Worm (Caenorhabditis elegans) whole organism, mixed stage, embryonic: ENCODE measurements around the gene B0001.4.

Source experiments
- bed-3 ChIP-seq: fragments of 200-800 bp; sonication (Bioruptor generic); optimal IDR thresholded peaks from 3 replicates; lab custom pipeline; 2018; ENCODE audit warnings: mild to moderate bottlenecking, missing genetic modification characterization, moderate library complexity, missing compliant biosample characterization
- blmp-1 ChIP-seq: fragments of 150-350 bp; optimal IDR thresholded peaks from 2 replicates; lab custom pipeline; 2014; ENCODE audit warnings: missing biosample characterization, missing genetic modification characterization
- ceh-39 ChIP-seq: fragments of 150-350 bp; optimal IDR thresholded peaks from 2 replicates; lab custom pipeline; 2014; ENCODE audit warnings: missing biosample characterization, missing genetic modification characterization
- mab-5 ChIP-seq: fragments of 150-350 bp; optimal IDR thresholded peaks from 2 replicates; lab custom pipeline; 2014; ENCODE audit warnings: missing biosample characterization, missing genetic modification characterization
- nhr-76 ChIP-seq: sonication (generic microtip); optimal IDR thresholded peaks from 2 replicates; lab custom pipeline; 2017; ENCODE audit warnings: missing biosample characterization, missing genetic modification characterization
- sem-2 ChIP-seq: fragments of 200-800 bp; sonication (Bioruptor generic); optimal IDR thresholded peaks from 2 replicates; lab custom pipeline; 2018; ENCODE audit warnings: mild to moderate bottlenecking, missing genetic modification characterization, missing compliant biosample characterization
- snpc-4 ChIP-seq: fragments of 150-350 bp; optimal IDR thresholded peaks from 2 replicates; lab custom pipeline; 2014; ENCODE audit warnings: missing biosample characterization, missing genetic modification characterization
- unc-39 ChIP-seq: fragments of 150-350 bp; optimal IDR thresholded peaks from 2 replicates; lab custom pipeline; 2014; ENCODE audit warnings: missing biosample characterization, missing genetic modification characterization
- unc-62 ChIP-seq: fragments of 150-350 bp; optimal IDR thresholded peaks from 2 replicates; lab custom pipeline; 2014; ENCODE audit warnings: missing biosample characterization, missing genetic modification reagents, missing genetic modification characterization
- ztf-11 ChIP-seq: fragments of 150-350 bp; optimal IDR thresholded peaks from 2 replicates; lab custom pipeline; 2014; ENCODE audit warnings: missing biosample characterization, missing genetic modification characterization

DNA sequence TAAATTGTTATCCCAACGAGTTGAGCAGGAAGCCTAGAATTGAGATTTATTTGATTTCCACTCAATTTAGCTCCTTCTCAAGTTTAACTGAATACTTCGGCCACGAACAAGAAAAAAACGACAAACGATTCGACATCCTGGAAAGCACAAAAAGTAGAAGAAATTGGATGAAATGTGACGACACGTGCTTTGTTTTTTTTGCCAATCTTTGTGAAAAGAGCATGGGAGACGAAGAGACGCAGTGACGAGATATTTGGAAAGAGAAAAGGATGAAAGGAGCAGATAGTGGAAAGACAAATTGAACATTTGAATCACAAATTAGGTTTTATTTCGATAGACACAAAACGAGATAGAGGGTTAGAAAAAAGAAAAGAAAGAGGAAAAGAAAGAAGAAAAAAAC, 23.5 kb downstream of the B0001.4 start:
- no peak for TF ChIP-seq bed-3 (GFP tag; lab: Kevin White, UChicago)
- TF ChIP-seq snpc-4 (tag; lab: Kevin White, UChicago), result no peak
- no peak for TF ChIP-seq unc-39
- no peak for TF ChIP-seq blmp-1 (tag; lab: Kevin White, UChicago)
- TF ChIP-seq unc-62 (GFP tag; lab: Kevin White, UChicago), result no peak
- no peak for TF ChIP-seq nhr-76 (tag; lab: Kevin White, UChicago)
- no peak for TF ChIP-seq ztf-11 (tag; lab: Kevin White, UChicago)
- no peak for TF ChIP-seq mab-5
- no peak for TF ChIP-seq ceh-39 (tag; lab: Kevin White, UChicago)
- no peak for TF ChIP-seq sem-2 (GFP tag; lab: Kevin White, UChicago)
